Fruit fly (Drosophila melanogaster) whole organism, embryonic: ENCODE data around the gene CG10996.

Source experiments
- Blimp-1 ChIP-seq: fragments of 200-800 bp; sonication (Bioruptor generic); optimal IDR thresholded peaks from 3 replicates; lab custom pipeline; 2018; ENCODE audit warnings: missing biosample characterization, missing genetic modification characterization, mild to moderate bottlenecking, moderate library complexity, missing genetic modification reagents
- Bteb2 ChIP-seq: fragments of 200-800 bp; sonication (Bioruptor generic); optimal IDR thresholded peaks from 2 replicates; lab custom pipeline; 2016; ENCODE audit warnings: missing biosample characterization, missing genetic modification characterization
- CG10654 ChIP-seq: fragments of 200-800 bp; sonication (Bioruptor generic); optimal IDR thresholded peaks from 2 replicates; lab custom pipeline; 2016; ENCODE audit warnings: missing biosample characterization, missing genetic modification characterization
- CG10979 ChIP-seq: fragments of 200-800 bp; sonication (Bioruptor generic); optimal IDR thresholded peaks from 2 replicates; lab custom pipeline; 2018; ENCODE audit warnings: missing biosample characterization, mild to moderate bottlenecking, missing genetic modification characterization, moderate library complexity
- CG12391 ChIP-seq: fragments of 200-800 bp; sonication (Bioruptor generic); optimal IDR thresholded peaks from 3 replicates; lab custom pipeline; 2018; ENCODE audit warnings: missing biosample characterization, mild to moderate bottlenecking, missing genetic modification characterization, moderate library complexity
- CG13894 ChIP-seq: fragments of 200-800 bp; sonication (Bioruptor generic); optimal IDR thresholded peaks from 3 replicates; lab custom pipeline; 2018; ENCODE audit warnings: missing biosample characterization, mild to moderate bottlenecking, missing genetic modification characterization, moderate library complexity
- CG1529 ChIP-seq: fragments of 200-800 bp; sonication (Bioruptor generic); optimal IDR thresholded peaks from 3 replicates; lab custom pipeline; 2018; ENCODE audit warnings: missing biosample characterization, missing genetic modification characterization
- CG18619 ChIP-seq: fragments of 200-800 bp; sonication (Bioruptor generic); optimal IDR thresholded peaks from 3 replicates; lab custom pipeline; 2017; ENCODE audit warnings: missing biosample characterization, mild to moderate bottlenecking, missing genetic modification characterization
- CG2202 ChIP-seq: fragments of 200-800 bp; sonication (Bioruptor generic); optimal IDR thresholded peaks from 2 replicates; lab custom pipeline; 2018; ENCODE audit warnings: missing biosample characterization, mild to moderate bottlenecking, missing genetic modification characterization
- CG31365 ChIP-seq: fragments of 200-800 bp; sonication (Bioruptor generic); optimal IDR thresholded peaks from 2 replicates; lab custom pipeline; 2018; ENCODE audit warnings: missing biosample characterization, mild to moderate bottlenecking, missing genetic modification characterization
- CG3281 ChIP-seq: fragments of 200-800 bp; sonication (Bioruptor generic); optimal IDR thresholded peaks from 3 replicates; lab custom pipeline; 2017; ENCODE audit warnings: missing biosample characterization, mild to moderate bottlenecking, missing genetic modification characterization
- CG34224 ChIP-seq: fragments of 200-800 bp; sonication (Bioruptor generic); IDR thresholded peaks from 3 replicates; pipeline ENCODE4 v1.3.6; 2022; ENCODE audit warnings: missing biosample characterization, missing genetic modification characterization; ENCODE audit not compliant: partially characterized antibody
- CG3726 ChIP-seq: fragments of 200-800 bp; sonication (Bioruptor generic); IDR thresholded peaks from 3 replicates; pipeline ENCODE4, ENCODE4 v1.3.6; 2022; ENCODE audit warnings: missing biosample characterization, missing genetic modification characterization
- CG4282 ChIP-seq: fragments of 200-800 bp; sonication (Bioruptor generic); optimal IDR thresholded peaks from 2 replicates; lab custom pipeline; 2016; ENCODE audit warnings: missing biosample characterization, missing genetic modification characterization
- CG43689 ChIP-seq: fragments of 200-800 bp; sonication (Bioruptor generic); IDR thresholded peaks from 2 replicates; pipeline ENCODE4 v1.3.6; 2022; ENCODE audit warnings: missing biosample characterization, missing genetic modification characterization
- CG6175 ChIP-seq: fragments of 200-800 bp; sonication (Bioruptor generic); IDR thresholded peaks from 3 replicates; pipeline ENCODE4 v1.3.6; 2022; ENCODE audit warnings: missing biosample characterization, missing genetic modification characterization
- CG6765 ChIP-seq: fragments of 200-800 bp; sonication (Bioruptor generic); optimal IDR thresholded peaks from 3 replicates; lab custom pipeline; 2017; ENCODE audit warnings: missing biosample characterization, mild to moderate bottlenecking, missing genetic modification characterization
- CG6854 ChIP-seq: fragments of 200-800 bp; sonication (Bioruptor generic); optimal IDR thresholded peaks from 3 replicates; lab custom pipeline; 2017; ENCODE audit warnings: missing biosample characterization, mild to moderate bottlenecking, missing genetic modification characterization
- CG8359 ChIP-seq: fragments of 200-800 bp; sonication (Bioruptor generic); optimal IDR thresholded peaks from 2 replicates; lab custom pipeline; 2017; ENCODE audit warnings: missing biosample characterization, mild to moderate bottlenecking, missing genetic modification characterization, borderline replicate concordance
- CG8478 ChIP-seq: fragments of >200 bp; optimal IDR thresholded peaks from 2 replicates; lab custom pipeline; 2018
- Drgx ChIP-seq: fragments of 200-800 bp; sonication (Bioruptor generic); IDR thresholded peaks from 2 replicates; pipeline ENCODE4 v1.3.6; 2022; ENCODE audit warnings: missing biosample characterization, missing genetic modification characterization
- ERR ChIP-seq: fragments of 200-800 bp; sonication (Bioruptor generic); optimal IDR thresholded peaks from 2 replicates; lab custom pipeline; 2016; ENCODE audit warnings: missing biosample characterization, missing genetic modification characterization
- HLH3B ChIP-seq: fragments of 200-800 bp; sonication (Bioruptor generic); IDR thresholded peaks from 2 replicates; pipeline ENCODE4 v1.3.6; 2022; ENCODE audit warnings: missing biosample characterization, missing genetic modification characterization
- Meics ChIP-seq: fragments of 200-800 bp; sonication (Bioruptor generic); optimal IDR thresholded peaks from 2 replicates; lab custom pipeline; 2017; ENCODE audit warnings: missing biosample characterization, mild to moderate bottlenecking, missing genetic modification characterization
- PHDP ChIP-seq: fragments of 200-800 bp; sonication (Bioruptor generic); optimal IDR thresholded peaks from 3 replicates; lab custom pipeline; 2018; ENCODE audit warnings: missing biosample characterization, mild to moderate bottlenecking, missing genetic modification characterization, moderate library complexity
- Rfx ChIP-seq: fragments of 200-800 bp; sonication (Bioruptor generic); IDR thresholded peaks from 2 replicates; pipeline ENCODE4 v1.3.6; 2022; ENCODE audit warnings: missing biosample characterization, missing genetic modification characterization
- Tbp ChIP-seq: fragments of >200 bp; optimal IDR thresholded peaks from 2 replicates; lab custom pipeline; 2018; ENCODE audit warnings: missing biosample characterization, missing genetic modification characterization
- Vsx1 ChIP-seq: fragments of 200-800 bp; sonication (Bioruptor generic); optimal IDR thresholded peaks from 2 replicates; lab custom pipeline; 2017; ENCODE audit warnings: missing biosample characterization, mild to moderate bottlenecking, missing genetic modification characterization, missing genetic modification reagents
- ato ChIP-seq: fragments of 200-800 bp; sonication (Bioruptor generic); IDR thresholded peaks from 2 replicates; pipeline ENCODE4 v1.3.6; 2022; ENCODE audit warnings: missing biosample characterization, missing genetic modification characterization; ENCODE audit not compliant: partially characterized antibody
- cas ChIP-seq: fragments of 200-800 bp; sonication (Bioruptor generic); IDR thresholded peaks from 2 replicates; pipeline ENCODE4 v1.3.6; 2022; ENCODE audit warnings: missing biosample characterization, missing genetic modification characterization
- cg ChIP-seq: fragments of 200-800 bp; sonication (Bioruptor generic); optimal IDR thresholded peaks from 3 replicates; lab custom pipeline; 2019; ENCODE audit warnings: missing biosample characterization, mild to moderate bottlenecking, missing genetic modification characterization, moderate library complexity
- esg ChIP-seq: fragments of 200-800 bp; sonication (Bioruptor generic); conservative IDR thresholded peaks from 2 replicates; pipeline ENCODE4 v1.3.6; 2022; ENCODE audit warnings: missing biosample characterization, missing genetic modification characterization
- gcm ChIP-seq: fragments of 200-800 bp; sonication (Bioruptor generic); optimal IDR thresholded peaks from 2 replicates; lab custom pipeline; 2019; ENCODE audit warnings: missing biosample characterization, mild to moderate bottlenecking, missing genetic modification characterization, moderate library complexity
- gt ChIP-seq: fragments of 200-800 bp; sonication (Bioruptor generic); IDR thresholded peaks from 2 replicates; pipeline ENCODE4 v1.3.6; 2022; ENCODE audit warnings: missing biosample characterization, missing genetic modification characterization
- jumu ChIP-seq: fragments of 200-800 bp; sonication (Bioruptor generic); optimal IDR thresholded peaks from 3 replicates; lab custom pipeline; 2016; ENCODE audit warnings: missing biosample characterization, missing genetic modification characterization
- knrl ChIP-seq: fragments of 200-800 bp; sonication (Bioruptor generic); IDR thresholded peaks from 3 replicates; pipeline ENCODE4 v1.3.6; 2022; ENCODE audit warnings: missing biosample characterization, missing genetic modification characterization; ENCODE audit not compliant: partially characterized antibody
- lilli ChIP-seq: fragments of 200-800 bp; sonication (Bioruptor generic); optimal IDR thresholded peaks from 3 replicates; lab custom pipeline; 2016; ENCODE audit warnings: missing biosample characterization, missing genetic modification characterization
- nerfin-1 ChIP-seq: fragments of 200-800 bp; sonication (Bioruptor generic); optimal IDR thresholded peaks from 3 replicates; lab custom pipeline; 2019; ENCODE audit warnings: missing biosample characterization, mild to moderate bottlenecking, missing genetic modification characterization, moderate library complexity
- p53 ChIP-seq: fragments of 200-800 bp; sonication (Bioruptor generic); optimal IDR thresholded peaks from 2 replicates; lab custom pipeline; 2016; ENCODE audit warnings: missing biosample characterization, missing genetic modification characterization
- pb ChIP-seq: fragments of 200-800 bp; sonication (Bioruptor generic); optimal IDR thresholded peaks from 3 replicates; lab custom pipeline; 2016; ENCODE audit warnings: missing biosample characterization, missing genetic modification characterization
- phol ChIP-seq: fragments of 200-800 bp; sonication (Bioruptor generic); optimal IDR thresholded peaks from 3 replicates; lab custom pipeline; 2018; ENCODE audit warnings: missing biosample characterization, mild to moderate bottlenecking, missing genetic modification characterization, moderate library complexity
- pita ChIP-seq: fragments of 200-800 bp; sonication (Bioruptor generic); optimal IDR thresholded peaks from 2 replicates; lab custom pipeline; 2017; ENCODE audit warnings: missing biosample characterization, mild to moderate bottlenecking, missing genetic modification characterization
- pros ChIP-seq: fragments of 200-800 bp; sonication (Bioruptor generic); optimal IDR thresholded peaks from 3 replicates; lab custom pipeline; 2019; ENCODE audit warnings: missing biosample characterization, mild to moderate bottlenecking, missing genetic modification characterization, moderate library complexity
- pum ChIP-seq: fragments of 200-800 bp; sonication (Bioruptor generic); optimal IDR thresholded peaks from 2 replicates; lab custom pipeline; 2016; ENCODE audit warnings: missing biosample characterization, missing genetic modification characterization
- ro ChIP-seq: fragments of 200-800 bp; sonication (Bioruptor generic); IDR thresholded peaks from 2 replicates; pipeline ENCODE4 v1.3.6; 2022; ENCODE audit warnings: missing biosample characterization, missing genetic modification characterization
- sc ChIP-seq, 3 experiments: fragments of >200 bp in 2 of 3; fragments of 200-800 bp in 1 of 3; sonication (Bioruptor generic) in 1 of 3; optimal IDR thresholded peaks; 2 replicates in 2 of 3; 3 replicates in 1 of 3; lab custom pipeline; 2017; ENCODE audit warnings: mild to moderate bottlenecking in 1 of 3, missing biosample characterization in 1 of 3, missing genetic modification characterization in 1 of 3, missing genetic modification reagents in 1 of 3
- sd ChIP-seq: fragments of 200-800 bp; sonication (Bioruptor generic); optimal IDR thresholded peaks from 3 replicates; lab custom pipeline; 2018; ENCODE audit warnings: missing biosample characterization, mild to moderate bottlenecking, missing genetic modification characterization, moderate library complexity
- slp2 ChIP-seq: fragments of 200-800 bp; sonication (Bioruptor generic); optimal IDR thresholded peaks from 2 replicates; lab custom pipeline; 2016; ENCODE audit warnings: missing biosample characterization, missing genetic modification characterization
- tll ChIP-seq, 2 experiments: fragments of 200-800 bp in 1 of 2; fragments of >200 bp in 1 of 2; sonication (Bioruptor generic) in 1 of 2; optimal IDR thresholded peaks; 2 replicates each; lab custom pipeline; 2017 to 2019; ENCODE audit warnings: missing biosample characterization in 2 of 2, missing genetic modification characterization in 2 of 2, mild to moderate bottlenecking in 1 of 2, moderate library complexity in 1 of 2
- trem ChIP-seq: fragments of 200-800 bp; optimal IDR thresholded peaks from 3 replicates; lab custom pipeline; 2019; ENCODE audit warnings: missing biosample characterization, mild to moderate bottlenecking, missing genetic modification characterization, moderate library complexity

The CG10996 gene

DNA sequence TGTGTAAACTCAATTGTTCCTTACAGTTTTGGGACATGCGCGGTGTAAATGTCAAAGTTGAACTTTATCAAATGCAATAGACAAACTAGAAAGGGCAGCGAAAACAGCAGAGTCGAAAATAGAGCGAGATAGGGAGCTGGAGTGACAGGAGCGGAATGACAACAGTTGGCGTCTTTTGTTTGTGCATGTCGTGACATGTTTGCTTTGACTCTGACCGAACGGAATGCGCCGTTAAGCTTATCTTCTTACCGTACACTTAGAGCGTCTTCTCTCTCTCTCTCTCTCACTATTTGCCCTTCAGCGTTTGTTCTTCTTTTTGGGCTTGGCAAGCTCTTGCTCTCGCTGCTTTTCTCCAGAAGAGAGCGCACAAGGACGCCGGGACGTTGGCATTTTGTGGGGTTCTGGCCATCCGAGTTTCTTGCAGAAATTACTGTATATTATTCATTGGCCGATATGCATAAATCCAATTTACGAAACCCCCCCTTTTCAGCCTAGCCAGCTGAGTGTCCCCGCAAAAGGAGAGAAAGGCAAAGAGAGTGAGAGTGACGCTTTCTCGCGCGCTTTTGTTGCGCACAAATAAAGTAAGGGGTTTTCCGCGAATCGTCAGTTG, 35.6 kb downstream of the CG10996 start (continued):
- TF ChIP-seq CG6175 (GFP tag; lab: Robert Waterston, UW) (no peak), Meics (GFP tag; lab: Kevin White, UChicago) (no peak), CG43689 (GFP tag; lab: Robert Waterston, UW) (no peak), ro (GFP tag; lab: Robert Waterston, UW) (no peak), CG3726 (GFP tag; lab: Robert Waterston, UW) (no peak), CG18619 (GFP tag; lab: Kevin White, UChicago) (no peak), jumu (no peak), PHDP (tag; lab: Kevin White, UChicago) (no peak), Rfx (GFP tag; lab: Robert Waterston, UW) (no peak), CG4282 (GFP tag; lab: Kevin White, UChicago) (no peak), CG8359 (GFP tag; lab: Kevin White, UChicago) (no peak), CG6854 (GFP tag; lab: Kevin White, UChicago) (no peak), pita (GFP tag; lab: Kevin White, UChicago) (no peak), esg (no peak), p53 (GFP tag; lab: Kevin White, UChicago) (peak; percentile 100), slp2 (GFP tag; lab: Kevin White, UChicago) (no peak), lilli (GFP tag; lab: Kevin White, UChicago) (no peak), Vsx1 (no peak), HLH3B (GFP tag; lab: Robert Waterston, UW) (no peak), Drgx (GFP tag; lab: Robert Waterston, UW) (no peak), trem (tag; lab: Kevin White, UChicago) (no peak), gt (GFP tag; lab: Robert Waterston, UW) (no peak), CG3281 (no peak), gcm (no peak), tll (GFP tag; optimal IDR thresholded peaks at IDR 0.05; lab: Kevin White, UChicago) (no peak), Blimp-1 (no peak), CG6765 (GFP tag; lab: Kevin White, UChicago) (no peak), CG10979 (tag; lab: Kevin White, UChicago) (no peak), CG12391 (tag; lab: Kevin White, UChicago) (no peak), Tbp (no peak), cg (GFP tag; lab: Kevin White, UChicago) (no peak), cas (no peak), CG1529 (GFP tag; lab: Kevin White, UChicago) (no peak), CG13894 (peak; percentile 96), pros (peak; percentile 16), knrl (no peak), CG31365 (no peak), sd (tag; lab: Kevin White, UChicago) (peak; percentile 51), ato (GFP tag; lab: Robert Waterston, UW) (no peak), ERR (peak; percentile 24), Bteb2 (GFP tag; lab: Kevin White, UChicago) (no peak), phol (tag; lab: Kevin White, UChicago) (no peak), CG34224 (no peak), CG8478 (lab: Kevin White, UChicago) (no peak), pb (GFP tag; lab: Kevin White, UChicago) (no peak), sc (optimal IDR thresholded peaks at IDR 0.05; lab: Kevin White, UChicago) (no peak), sc (GFP tag; optimal IDR thresholded peaks at IDR 0.05; lab: Kevin White, UChicago) (no peak), CG10654 (GFP tag; lab: Kevin White, UChicago) (no peak), CG2202 (tag; lab: Kevin White, UChicago) (no peak), pum (GFP tag; lab: Kevin White, UChicago) (no peak), nerfin-1 (tag; lab: Kevin White, UChicago) (no peak)
